Fruit fly (Drosophila melanogaster) whole organism, adult: Measurements from ENCODE around the gene CG46310.

ENCODE experiments used
- CG11617 ChIP-seq: fragments of 200-800 bp; sonication (Bioruptor generic); optimal IDR thresholded peaks from 2 replicates; lab custom pipeline; 2017; ENCODE audit warnings: mild to moderate bottlenecking, missing biosample characterization, missing genetic modification reagents, missing genetic modification characterization
- CG12768 ChIP-seq: fragments of 200-800 bp; sonication (Bioruptor generic); optimal IDR thresholded peaks from 2 replicates; lab custom pipeline; 2017; ENCODE audit warnings: missing biosample characterization, missing genetic modification characterization, mild to moderate bottlenecking, moderate library complexity, missing genetic modification reagents
- CG14711 ChIP-seq: fragments of 200-800 bp; sonication (Bioruptor generic); optimal IDR thresholded peaks from 2 replicates; lab custom pipeline; 2018; ENCODE audit warnings: missing biosample characterization, mild to moderate bottlenecking, missing genetic modification characterization, moderate library complexity
- CG1620 ChIP-seq: fragments of 200-800 bp; sonication (Bioruptor generic); optimal IDR thresholded peaks from 2 replicates; lab custom pipeline; 2016; ENCODE audit warnings: missing biosample characterization, missing genetic modification characterization
- CG33017 ChIP-seq: fragments of 200-800 bp; sonication (Bioruptor generic); optimal IDR thresholded peaks from 2 replicates; lab custom pipeline; 2018; ENCODE audit warnings: missing biosample characterization, mild to moderate bottlenecking, missing genetic modification characterization, moderate library complexity
- CG5204 ChIP-seq: fragments of 200-800 bp; sonication (Bioruptor generic); optimal IDR thresholded peaks from 2 replicates; lab custom pipeline; 2016; ENCODE audit warnings: missing biosample characterization, missing genetic modification characterization
- CG7045 ChIP-seq: fragments of 200-800 bp; sonication (Bioruptor generic); optimal IDR thresholded peaks from 2 replicates; lab custom pipeline; 2017; ENCODE audit warnings: missing biosample characterization, mild to moderate bottlenecking, missing genetic modification characterization
- CG7101 ChIP-seq: fragments of 200-800 bp; sonication (Bioruptor generic); optimal IDR thresholded peaks from 2 replicates; lab custom pipeline; 2018; ENCODE audit warnings: missing biosample characterization, mild to moderate bottlenecking, missing genetic modification characterization, moderate library complexity
- Clk ChIP-seq: fragments of 200-800 bp; sonication (Bioruptor generic); optimal IDR thresholded peaks from 2 replicates; lab custom pipeline; 2017; ENCODE audit warnings: missing biosample characterization, missing genetic modification characterization
- Crg-1 ChIP-seq: fragments of 200-800 bp; sonication (Bioruptor generic); optimal IDR thresholded peaks from 2 replicates; lab custom pipeline; 2016; ENCODE audit warnings: missing biosample characterization, missing genetic modification characterization
- Hr96 ChIP-seq: fragments of 200-800 bp; sonication (Bioruptor generic); optimal IDR thresholded peaks from 2 replicates; lab custom pipeline; 2016; ENCODE audit warnings: missing biosample characterization, missing genetic modification characterization
- Mnt ChIP-seq: fragments of 200-800 bp; sonication (Bioruptor generic); optimal IDR thresholded peaks from 2 replicates; lab custom pipeline; 2016; ENCODE audit warnings: missing biosample characterization, mild to moderate bottlenecking, missing genetic modification characterization
- bab1 ChIP-seq: fragments of 200-800 bp; sonication (Bioruptor generic); optimal IDR thresholded peaks from 3 replicates; lab custom pipeline; 2019; ENCODE audit warnings: missing biosample characterization, mild to moderate bottlenecking, missing genetic modification characterization, moderate library complexity
- cic ChIP-seq: fragments of 200-800 bp; sonication (Bioruptor generic); optimal IDR thresholded peaks from 2 replicates; lab custom pipeline; 2017; ENCODE audit warnings: missing biosample characterization, mild to moderate bottlenecking, missing genetic modification characterization, moderate library complexity
- cnc ChIP-seq, 2 experiments: fragments of >200 bp; optimal IDR thresholded peaks; 2 replicates each; lab custom pipeline; 2017
- kay ChIP-seq: fragments of 200-800 bp; sonication (Bioruptor generic); peaks from one replicate; lab custom pipeline; 2016; ENCODE audit warnings: missing biosample characterization, missing genetic modification characterization, borderline replicate concordance
- ovo ChIP-seq: fragments of 200-800 bp; sonication (Bioruptor generic); optimal IDR thresholded peaks from 2 replicates; lab custom pipeline; 2016; ENCODE audit warnings: missing biosample characterization, missing genetic modification characterization
- pad ChIP-seq: fragments of 200-800 bp; sonication (Bioruptor generic); optimal IDR thresholded peaks from 3 replicates; lab custom pipeline; 2017; ENCODE audit warnings: missing biosample characterization, missing genetic modification characterization, mild to moderate bottlenecking, moderate library complexity, missing genetic modification reagents
- tj ChIP-seq: fragments of 200-800 bp; sonication (Bioruptor generic); optimal IDR thresholded peaks from 3 replicates; lab custom pipeline; 2017; ENCODE audit warnings: missing biosample characterization, mild to moderate bottlenecking, missing genetic modification characterization, moderate library complexity
- toe ChIP-seq: fragments of 200-800 bp; sonication (Bioruptor generic); optimal IDR thresholded peaks from 2 replicates; lab custom pipeline; 2016; ENCODE audit warnings: missing biosample characterization, missing genetic modification characterization

The CG46310 gene

DNA sequence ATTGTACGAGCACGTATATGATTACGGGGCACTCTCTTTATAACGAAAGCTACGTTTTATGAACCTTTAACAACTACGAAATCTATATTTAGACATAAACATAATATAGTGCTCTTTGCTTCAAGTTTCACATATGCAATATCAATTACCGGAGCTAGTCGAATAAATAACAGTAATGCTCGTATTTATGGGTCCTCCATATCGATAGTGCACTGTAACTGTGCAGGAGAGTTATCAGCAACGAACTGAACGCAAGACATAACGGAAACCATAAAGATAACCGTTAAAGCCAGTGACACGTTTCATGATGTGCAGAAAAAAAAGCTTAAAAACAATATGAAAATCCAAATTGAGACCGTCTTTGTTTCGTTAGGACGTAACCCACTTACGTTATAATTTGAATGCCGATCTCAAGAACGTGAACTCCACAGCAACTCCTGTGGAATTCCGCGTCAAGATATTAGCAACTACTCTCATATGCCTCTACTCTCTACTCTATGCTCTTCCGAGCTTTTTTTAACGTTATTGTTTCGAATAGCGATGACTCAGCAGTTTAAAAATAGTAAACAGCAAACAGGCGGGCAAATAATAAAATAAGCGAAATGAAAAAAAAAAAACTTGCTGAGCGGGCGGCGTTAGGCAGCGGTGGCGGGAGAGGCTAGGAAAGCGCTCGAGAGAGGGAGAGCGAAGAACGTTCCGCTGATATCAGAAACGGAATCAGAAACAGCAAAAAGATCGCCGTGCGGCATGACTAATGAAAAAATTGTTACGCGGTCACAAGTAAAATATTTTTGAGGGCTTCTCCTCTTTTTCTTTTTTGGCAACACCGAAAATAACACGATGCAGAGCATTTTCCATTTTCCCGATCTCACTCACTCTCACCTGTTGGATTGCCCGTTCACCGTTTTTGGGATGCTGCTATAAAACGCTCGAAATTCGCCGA is 16.6 kb downstream of the CG46310 start:
- peak; percentile 43 for TF ChIP-seq Clk (GFP tag; lab: Kevin White, UChicago)
- TF ChIP-seq bab1 (GFP tag; lab: Kevin White, UChicago): peak; percentile 95
- peak; percentile 65 for TF ChIP-seq cic (GFP tag; lab: Kevin White, UChicago)
- TF ChIP-seq Hr96: peak; percentile 79
- peak; percentile 99 for TF ChIP-seq kay (GFP tag; lab: Kevin White, UChicago)
- TF ChIP-seq toe: peak; percentile 72
- TF ChIP-seq CG12768 (GFP tag; lab: Kevin White, UChicago): peak; percentile 55
- TF ChIP-seq pad (GFP tag; lab: Kevin White, UChicago): peak; percentile 72
- peak; percentile 75 for TF ChIP-seq Crg-1 (GFP tag; lab: Kevin White, UChicago)
- TF ChIP-seq CG11617: peak; percentile 77
- TF ChIP-seq CG33017 (tag; lab: Kevin White, UChicago): peak; percentile 84
- peak; percentile 56 for TF ChIP-seq Mnt
- TF ChIP-seq cnc (optimal IDR thresholded peaks at IDR 0.05; lab: Kevin White, UChicago): peak; percentile 93 to 100
- peak; percentile 78 for TF ChIP-seq CG1620 (GFP tag; lab: Kevin White, UChicago)
- TF ChIP-seq CG7045 (GFP tag; lab: Kevin White, UChicago): peak; percentile 58
- TF ChIP-seq tj (GFP tag; lab: Kevin White, UChicago): peak; percentile 80
- peak; percentile 75 for TF ChIP-seq CG5204 (GFP tag; lab: Kevin White, UChicago)
- peak; percentile 99 for TF ChIP-seq ovo (GFP tag; lab: Kevin White, UChicago)
- TF ChIP-seq CG14711 (tag; lab: Kevin White, UChicago): peak; percentile 86
- peak; percentile 92 for TF ChIP-seq CG7101

DNA sequence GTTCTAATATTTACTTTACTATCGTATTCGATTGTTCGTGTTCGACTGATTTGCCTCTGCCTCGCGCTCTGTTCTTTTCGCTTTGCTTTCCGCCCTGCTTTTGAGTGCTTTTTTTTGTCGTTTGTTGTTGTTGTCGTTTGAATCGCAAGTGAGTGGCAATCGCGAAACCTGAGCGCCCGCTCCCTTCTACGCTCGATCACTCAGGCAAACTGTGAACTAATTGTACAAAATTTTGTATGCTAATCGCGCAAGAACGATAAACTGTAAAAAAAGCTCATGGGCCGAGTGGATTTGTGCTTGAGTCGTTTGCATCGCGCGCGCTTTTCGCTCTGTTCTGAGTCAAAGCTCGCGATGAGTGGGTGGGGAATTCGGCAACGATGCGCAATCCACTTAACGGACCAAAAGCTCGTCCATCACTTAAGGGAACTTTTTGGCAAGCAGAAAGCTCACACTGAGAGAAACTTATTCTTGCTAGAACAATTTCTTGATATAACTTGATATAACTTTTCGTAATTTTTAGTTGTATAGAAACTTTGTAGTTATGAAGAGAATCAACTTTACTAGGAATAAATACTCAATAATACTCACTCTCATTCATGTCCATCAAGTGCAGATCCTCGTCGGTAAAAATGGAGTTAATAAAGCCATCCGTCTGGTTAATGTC is 17.6 kb downstream of the CG46310 start:
- TF ChIP-seq bab1 (GFP tag; lab: Kevin White, UChicago) (peak; percentile 11), ovo (GFP tag; lab: Kevin White, UChicago) (peak; percentile 74), kay (GFP tag; lab: Kevin White, UChicago) (no peak), tj (GFP tag; lab: Kevin White, UChicago) (peak; percentile 31), CG5204 (GFP tag; lab: Kevin White, UChicago) (no peak), Mnt (peak; percentile 5), pad (GFP tag; lab: Kevin White, UChicago) (peak; percentile 97), toe (no peak), CG33017 (tag; lab: Kevin White, UChicago) (peak; percentile 20), CG12768 (GFP tag; lab: Kevin White, UChicago) (peak; percentile 50), cic (GFP tag; lab: Kevin White, UChicago) (peak; percentile 35)

DNA sequence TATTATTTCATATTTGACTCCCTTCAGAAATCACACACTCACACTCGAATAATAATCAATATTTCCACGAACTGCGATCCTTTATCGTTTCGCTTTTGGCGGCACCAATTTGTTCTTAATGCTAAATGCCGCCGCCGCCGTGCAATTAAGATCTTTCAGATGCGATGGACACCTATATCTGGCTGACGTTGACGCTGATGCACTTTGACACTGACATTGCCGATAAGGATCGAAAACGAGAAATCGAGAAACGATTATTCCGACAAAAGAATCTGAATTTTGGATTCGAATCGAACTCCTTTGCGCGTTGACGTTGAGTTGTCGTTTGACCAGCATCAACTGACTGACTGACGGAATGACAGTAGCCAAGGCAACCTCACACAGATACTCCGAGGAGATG is 19.3 kb downstream of the CG46310 start:
- TF ChIP-seq CG33017 (tag; lab: Kevin White, UChicago) (no peak), CG12768 (GFP tag; lab: Kevin White, UChicago) (no peak), Clk (GFP tag; lab: Kevin White, UChicago) (no peak), CG14711 (tag; lab: Kevin White, UChicago) (no peak), CG7045 (GFP tag; lab: Kevin White, UChicago) (no peak)

DNA sequence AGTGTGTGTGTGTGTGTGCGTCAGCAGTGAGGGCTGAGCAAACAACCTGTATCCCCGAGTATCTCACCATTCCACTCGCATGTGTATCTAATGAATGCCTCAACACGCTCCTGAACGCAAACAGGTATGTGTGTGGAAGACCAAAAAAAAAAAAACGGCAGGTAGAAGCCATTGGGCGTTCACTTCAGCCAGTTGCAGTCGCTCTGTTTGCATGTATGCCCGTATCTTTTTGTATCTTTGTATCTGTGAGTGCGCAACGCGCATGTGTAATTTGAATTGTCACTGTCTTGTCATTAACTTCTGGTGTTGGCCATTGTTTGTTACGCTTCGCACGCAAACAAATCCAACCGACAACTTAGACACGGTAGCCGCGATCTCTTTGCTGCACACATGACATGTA is 19.7 kb downstream of the CG46310 start:
- TF ChIP-seq CG7101: no peak
- TF ChIP-seq CG11617: no peak
- TF ChIP-seq CG14711 (tag; lab: Kevin White, UChicago): no peak
- no peak for TF ChIP-seq ovo (GFP tag; lab: Kevin White, UChicago)
- no peak for TF ChIP-seq Mnt

DNA sequence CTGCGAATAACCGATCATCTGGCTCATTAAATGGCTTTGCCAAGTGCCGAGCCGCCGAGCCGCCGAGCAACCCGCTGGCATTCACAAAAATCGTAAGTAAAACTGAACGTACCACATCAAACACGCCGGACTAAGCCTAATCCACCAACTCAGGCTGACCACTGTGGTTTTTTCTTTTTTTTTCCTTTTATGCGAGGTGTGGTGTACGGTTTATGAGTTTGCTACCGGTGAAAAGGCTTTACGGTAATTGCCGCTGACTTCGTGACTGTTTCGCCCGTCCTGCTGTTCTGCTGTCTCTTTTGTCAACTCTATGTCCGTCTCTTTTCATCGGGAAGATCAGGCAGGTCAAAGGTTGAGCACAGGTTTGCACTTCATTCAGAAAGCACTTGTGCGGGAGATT is 22.0 kb downstream of the CG46310 start:
- TF ChIP-seq bab1 (GFP tag; lab: Kevin White, UChicago): no peak
- no peak for TF ChIP-seq Mnt
- TF ChIP-seq kay (GFP tag; lab: Kevin White, UChicago): no peak
- no peak for TF ChIP-seq Clk (GFP tag; lab: Kevin White, UChicago)
- no peak for TF ChIP-seq CG5204 (GFP tag; lab: Kevin White, UChicago)
- TF ChIP-seq CG12768 (GFP tag; lab: Kevin White, UChicago): no peak
- TF ChIP-seq pad (GFP tag; lab: Kevin White, UChicago): no peak
- TF ChIP-seq Hr96: no peak
- TF ChIP-seq CG1620 (GFP tag; lab: Kevin White, UChicago): no peak
- no peak for TF ChIP-seq toe

DNA sequence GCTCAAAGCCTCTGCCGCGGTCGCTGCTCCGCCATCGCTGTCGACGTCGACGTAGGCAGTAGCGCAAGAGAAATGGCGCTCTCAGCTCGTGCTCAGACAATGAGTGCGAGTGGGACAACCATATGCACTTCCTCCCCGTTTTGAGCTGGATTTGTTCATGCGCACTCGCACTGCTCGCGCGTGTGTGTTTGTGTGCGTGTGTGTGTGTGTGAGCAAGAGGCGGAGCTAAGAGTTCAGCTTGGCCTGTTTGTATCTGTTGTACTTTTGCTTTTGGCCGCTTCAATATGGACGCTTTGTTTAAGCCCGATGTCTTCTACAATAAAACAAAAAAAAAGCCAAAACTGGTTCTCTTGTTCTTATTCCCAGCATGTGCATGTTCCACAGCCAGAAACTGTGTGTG is 27.4 kb downstream of the CG46310 start:
- TF ChIP-seq bab1 (GFP tag; lab: Kevin White, UChicago) (peak; percentile 28), Hr96 (no peak), Mnt (no peak), pad (GFP tag; lab: Kevin White, UChicago) (peak; percentile 23), Clk (GFP tag; lab: Kevin White, UChicago) (no peak), CG14711 (tag; lab: Kevin White, UChicago) (no peak), tj (GFP tag; lab: Kevin White, UChicago) (no peak)
